Fruit fly (Drosophila melanogaster): ENCODE results near the gene Unc-76.

Unc-76 gene

dm6 chrX:2083109-2083508, 2.7 kb downstream of the Unc-76 start (continued):
- TF ChIP-seq sqz (GFP tag; optimal IDR thresholded peaks at IDR 0.05) (no peak), Lhr (GFP tag; optimal IDR thresholded peaks at IDR 0.05) (no peak), Side (GFP tag; optimal IDR thresholded peaks at IDR 0.05) (no peak), CG7987 (GFP tag; optimal IDR thresholded peaks at IDR 0.05) (no peak), CG6272 (GFP tag; IDR thresholded peaks at IDR 0.05) (no peak), NK7.1 (GFP tag; optimal IDR thresholded peaks at IDR 0.05) (no peak), Tbp (GFP tag; optimal IDR thresholded peaks at IDR 0.05) (no peak), Abd-B (GFP tag; optimal IDR thresholded peaks at IDR 0.05) (peak; percentile 7), CG7839 (tag; optimal IDR thresholded peaks at IDR 0.05) (peak; percentile 66), CG11398 (GFP tag; optimal IDR thresholded peaks at IDR 0.05) (no peak), bbx (GFP tag; IDR thresholded peaks at IDR 0.05; ENCODE audit: partially characterized antibody) (no peak), ftz-f1 (GFP tag; optimal IDR thresholded peaks at IDR 0.05) (no peak), Lim3 (GFP tag; IDR thresholded peaks at IDR 0.05) (no peak), eve (GFP tag; optimal IDR thresholded peaks at IDR 0.05) (no peak), chm (GFP tag; IDR thresholded peaks at IDR 0.05) (peak; percentile 10; the same call in 1 of the 2 replicates), CG11695 (GFP tag; IDR thresholded peaks at IDR 0.05) (no peak), vvl (GFP tag; IDR thresholded peaks at IDR 0.05) (peak; percentile 55), CG14710 (tag; optimal IDR thresholded peaks at IDR 0.05) (no peak), ttk (GFP tag; IDR thresholded peaks at IDR 0.05) (no peak), dmrt99B (tag; optimal IDR thresholded peaks at IDR 0.05) (peak; percentile 23), insv (GFP tag; optimal IDR thresholded peaks at IDR 0.05) (no peak), Dref (GFP tag; IDR thresholded peaks at IDR 0.05) (peak; percentile 30; the same call in 1 of the 2 replicates), hkb (optimal IDR thresholded peaks at IDR 0.05) (no peak), hkb (GFP tag; IDR thresholded peaks at IDR 0.05) (no peak; the same call in 1 of the 2 replicates), CG6791 (GFP tag; IDR thresholded peaks at IDR 0.05; ENCODE audit: partially characterized antibody) (no peak), CrebB (tag; optimal IDR thresholded peaks at IDR 0.05) (peak; percentile 56), zen2 (GFP tag; IDR thresholded peaks at IDR 0.05; ENCODE audit: partially characterized antibody) (no peak), exex (tag; optimal IDR thresholded peaks at IDR 0.05) (peak; percentile 5), gcm (GFP tag; optimal IDR thresholded peaks at IDR 0.05) (no peak), stwl (tag; optimal IDR thresholded peaks at IDR 0.05) (no peak), CG12299 (tag; optimal IDR thresholded peaks at IDR 0.05) (no peak), CG18262 (tag; optimal IDR thresholded peaks at IDR 0.05) (no peak), Hey (tag; optimal IDR thresholded peaks at IDR 0.05) (no peak), twi (tag; optimal IDR thresholded peaks at IDR 0.05) (no peak), PHDP (tag; optimal IDR thresholded peaks at IDR 0.05) (peak; percentile 62), HLH3B (GFP tag; IDR thresholded peaks at IDR 0.05) (peak; percentile 29; the same call in 1 of the 2 replicates), Opbp (GFP tag; IDR thresholded peaks at IDR 0.05; ENCODE audit: partially characterized antibody) (no peak), Meics (GFP tag; optimal IDR thresholded peaks at IDR 0.05) (peak; percentile 65), C15 (GFP tag; IDR thresholded peaks at IDR 0.05) (no peak), CG10147 (GFP tag; optimal IDR thresholded peaks at IDR 0.05) (peak; percentile 13), CG10462 (GFP tag; optimal IDR thresholded peaks at IDR 0.05) (no peak), CG3407 (GFP tag; optimal IDR thresholded peaks at IDR 0.05) (no peak), CG11696 (GFP tag; IDR thresholded peaks at IDR 0.05) (peak; percentile 52; the same call in 1 of the 2 replicates), corto (GFP tag; optimal IDR thresholded peaks at IDR 0.05) (no peak), Bteb2 (GFP tag; optimal IDR thresholded peaks at IDR 0.05) (peak; percentile 39), lbe (GFP tag; optimal IDR thresholded peaks at IDR 0.05) (peak; percentile 80), her (GFP tag; optimal IDR thresholded peaks at IDR 0.05) (no peak), CG10321 (GFP tag; IDR thresholded peaks at IDR 0.05) (peak; percentile 42; the same call in 1 of the 2 replicates), cas (GFP tag; IDR thresholded peaks at IDR 0.05) (no peak), H2.0 (GFP tag; IDR thresholded peaks at IDR 0.05) (peak; percentile 49), CG2712 (tag; optimal IDR thresholded peaks at IDR 0.05) (peak; percentile 18)
